Worm (Caenorhabditis elegans): ENCODE measurements around the gene AH10.2.

- TF ChIP-seq fos-1 (tag; optimal IDR thresholded peaks at IDR 0.05) (no peak), ama-1 (optimal IDR thresholded peaks at IDR 0.05) (no peak), aly-2 (tag; optimal IDR thresholded peaks at IDR 0.05) (no peak), ztf-11 (tag; optimal IDR thresholded peaks at IDR 0.05) (no peak), nfya-1 (tag; optimal IDR thresholded peaks at IDR 0.05; ENCODE audit: insufficient read depth) (no peak), lin-39 (tag; optimal IDR thresholded peaks at IDR 0.05) (no peak), nhr-76 (tag; optimal IDR thresholded peaks at IDR 0.05) (no peak), jun-1 (tag; optimal IDR thresholded peaks at IDR 0.05) (no peak), nhr-237 (tag; optimal IDR thresholded peaks at IDR 0.05) (no peak), nhr-28 (tag; optimal IDR thresholded peaks at IDR 0.05) (no peak)
Measured at ce11 chrV:14130226-14130625, 26.3 kb upstream of the AH10.2 start.
